Fruit fly (Drosophila melanogaster) whole organism, embryonic: ENCODE measurements around the gene CG15880.

Source experiments
- B-H1 ChIP-seq: fragments of 200-800 bp; sonication (Bioruptor generic); IDR thresholded peaks from 3 replicates; pipeline ENCODE4 v1.3.6; 2022; ENCODE audit warnings: missing biosample characterization, missing genetic modification characterization
- BEAF-32 ChIP-seq: fragments of 200-800 bp; sonication (Bioruptor generic); optimal IDR thresholded peaks from 3 replicates; lab custom pipeline; 2017; ENCODE audit warnings: missing biosample characterization, missing genetic modification characterization, mild to moderate bottlenecking, moderate library complexity, missing genetic modification reagents
- Bteb2 ChIP-seq: fragments of 200-800 bp; sonication (Bioruptor generic); optimal IDR thresholded peaks from 2 replicates; lab custom pipeline; 2016; ENCODE audit warnings: missing biosample characterization, missing genetic modification characterization
- CG10543 ChIP-seq: fragments of 200-800 bp; sonication (Bioruptor generic); optimal IDR thresholded peaks from 3 replicates; lab custom pipeline; 2017; ENCODE audit warnings: missing biosample characterization, mild to moderate bottlenecking, missing genetic modification characterization, moderate library complexity
- CG11504 ChIP-seq: fragments of 200-800 bp; sonication (Bioruptor generic); optimal IDR thresholded peaks from 3 replicates; lab custom pipeline; 2019; ENCODE audit warnings: missing biosample characterization, mild to moderate bottlenecking, missing genetic modification characterization, moderate library complexity
- CG11696 ChIP-seq: fragments of 200-800 bp; sonication (Bioruptor generic); IDR thresholded peaks from 2 replicates; pipeline ENCODE4 v1.3.6; 2022; ENCODE audit warnings: missing biosample characterization, missing genetic modification characterization
- CG12155 ChIP-seq: fragments of 200-800 bp; sonication (Bioruptor generic); optimal IDR thresholded peaks from 3 replicates; lab custom pipeline; 2016; ENCODE audit warnings: missing biosample characterization, missing genetic modification characterization
- CG14710 ChIP-seq: fragments of 200-800 bp; sonication (Bioruptor generic); optimal IDR thresholded peaks from 3 replicates; lab custom pipeline; 2019; ENCODE audit warnings: missing biosample characterization, mild to moderate bottlenecking, missing genetic modification characterization, moderate library complexity
- CG15011 ChIP-seq: fragments of 200-800 bp; sonication (Bioruptor generic); optimal IDR thresholded peaks from 3 replicates; lab custom pipeline; 2018; ENCODE audit warnings: missing biosample characterization, mild to moderate bottlenecking, missing genetic modification characterization
- CG15601 ChIP-seq: fragments of 200-800 bp; sonication (Bioruptor generic); optimal IDR thresholded peaks from 3 replicates; lab custom pipeline; 2019; ENCODE audit warnings: missing biosample characterization, mild to moderate bottlenecking, missing genetic modification characterization, moderate library complexity
- CG18011 ChIP-seq: fragments of 200-800 bp; sonication (Bioruptor generic); optimal IDR thresholded peaks from 2 replicates; lab custom pipeline; 2017; ENCODE audit warnings: missing biosample characterization, missing genetic modification characterization, mild to moderate bottlenecking, moderate library complexity, missing genotype
- CG18619 ChIP-seq: fragments of 200-800 bp; sonication (Bioruptor generic); optimal IDR thresholded peaks from 3 replicates; lab custom pipeline; 2017; ENCODE audit warnings: missing biosample characterization, mild to moderate bottlenecking, missing genetic modification characterization
- CG18764 ChIP-seq: fragments of 200-800 bp; sonication (Bioruptor generic); optimal IDR thresholded peaks from 3 replicates; lab custom pipeline; 2016; ENCODE audit warnings: missing biosample characterization, missing genetic modification characterization
- CG2120 ChIP-seq: fragments of 200-800 bp; sonication (Bioruptor generic); optimal IDR thresholded peaks from 3 replicates; lab custom pipeline; 2016; ENCODE audit warnings: missing biosample characterization, missing genetic modification characterization
- CG30403 ChIP-seq: fragments of 200-800 bp; sonication (Bioruptor generic); optimal IDR thresholded peaks from 3 replicates; lab custom pipeline; 2016; ENCODE audit warnings: missing biosample characterization, missing genetic modification characterization
- CG3065 ChIP-seq: fragments of 200-800 bp; sonication (Bioruptor generic); optimal IDR thresholded peaks from 2 replicates; lab custom pipeline; 2016; ENCODE audit warnings: missing biosample characterization, missing genetic modification characterization
- CG31365 ChIP-seq: fragments of 200-800 bp; sonication (Bioruptor generic); optimal IDR thresholded peaks from 2 replicates; lab custom pipeline; 2018; ENCODE audit warnings: missing biosample characterization, mild to moderate bottlenecking, missing genetic modification characterization
- CG4328 ChIP-seq: fragments of 200-800 bp; sonication (Bioruptor generic); optimal IDR thresholded peaks from 3 replicates; lab custom pipeline; 2017; ENCODE audit warnings: missing biosample characterization, missing genetic modification reagents, missing genetic modification characterization
- CG6791 ChIP-seq: fragments of 200-800 bp; sonication (Bioruptor generic); IDR thresholded peaks from 3 replicates; pipeline ENCODE4 v1.3.6; 2022; ENCODE audit warnings: missing biosample characterization, missing genetic modification characterization; ENCODE audit not compliant: partially characterized antibody
- CG8290 ChIP-seq, 3 experiments: fragments of 200-800 bp; sonication (Bioruptor generic); optimal IDR thresholded peaks; 2 replicates each; lab custom pipeline; 2016 to 2019; ENCODE audit warnings: missing biosample characterization in 3 of 3, missing genetic modification characterization in 3 of 3, mild to moderate bottlenecking in 2 of 3, moderate library complexity in 1 of 3
- CG8359 ChIP-seq: fragments of 200-800 bp; sonication (Bioruptor generic); optimal IDR thresholded peaks from 2 replicates; lab custom pipeline; 2017; ENCODE audit warnings: missing biosample characterization, mild to moderate bottlenecking, missing genetic modification characterization, borderline replicate concordance
- CTCF ChIP-seq: fragments of 200-800 bp; sonication (Bioruptor generic); optimal IDR thresholded peaks from 2 replicates; lab custom pipeline; 2017; ENCODE audit warnings: missing biosample characterization, mild to moderate bottlenecking, missing genetic modification characterization, moderate library complexity
- Drgx ChIP-seq: fragments of 200-800 bp; sonication (Bioruptor generic); IDR thresholded peaks from 2 replicates; pipeline ENCODE4 v1.3.6; 2022; ENCODE audit warnings: missing biosample characterization, missing genetic modification characterization
- Eip74EF ChIP-seq, 2 experiments: fragments of 200-800 bp in 1 of 2; fragments of >200 bp in 1 of 2; sonication (Bioruptor generic) in 1 of 2; optimal IDR thresholded peaks; 2 replicates each; lab custom pipeline; 2017 to 2019; ENCODE audit warnings: missing biosample characterization in 2 of 2, missing genetic modification characterization in 2 of 2, mild to moderate bottlenecking in 1 of 2, moderate library complexity in 1 of 2
- Gug ChIP-seq: fragments of 200-800 bp; sonication (Bioruptor generic); IDR thresholded peaks from 4 replicates; pipeline ENCODE4 v1.3.6; 2022; ENCODE audit warnings: missing biosample characterization, missing genetic modification characterization
- HLHmδ ChIP-seq: fragments of 200-800 bp; sonication (Bioruptor generic); optimal IDR thresholded peaks from 2 replicates; lab custom pipeline; 2018; ENCODE audit warnings: missing biosample characterization, mild to moderate bottlenecking, missing genetic modification characterization, moderate library complexity
- Hey ChIP-seq: fragments of 200-800 bp; sonication (Bioruptor generic); optimal IDR thresholded peaks from 3 replicates; lab custom pipeline; 2018; ENCODE audit warnings: missing biosample characterization, mild to moderate bottlenecking, missing genetic modification characterization
- NC2α ChIP-seq: fragments of 200-800 bp; sonication (Bioruptor generic); optimal IDR thresholded peaks from 2 replicates; lab custom pipeline; 2016; ENCODE audit warnings: missing biosample characterization, missing genetic modification characterization
- Neu2 ChIP-seq: fragments of 200-800 bp; sonication (Bioruptor generic); optimal IDR thresholded peaks from 3 replicates; lab custom pipeline; 2016; ENCODE audit warnings: missing biosample characterization, missing genetic modification characterization, borderline replicate concordance
- Oaz ChIP-seq: fragments of 200-800 bp; sonication (Bioruptor generic); IDR thresholded peaks from 2 replicates; pipeline ENCODE4 v1.3.6; 2022; ENCODE audit warnings: missing biosample characterization, missing genetic modification characterization
- Opbp ChIP-seq: fragments of 200-800 bp; sonication (Bioruptor generic); IDR thresholded peaks from 3 replicates; pipeline ENCODE4 v1.3.6; 2022; ENCODE audit warnings: missing biosample characterization, missing genetic modification characterization; ENCODE audit not compliant: partially characterized antibody
- Tbp ChIP-seq: fragments of >200 bp; optimal IDR thresholded peaks from 2 replicates; lab custom pipeline; 2018; ENCODE audit warnings: missing biosample characterization, missing genetic modification characterization
- ab ChIP-seq: fragments of 200-800 bp; sonication (Bioruptor generic); optimal IDR thresholded peaks from 2 replicates; lab custom pipeline; 2016; ENCODE audit warnings: missing biosample characterization, missing genetic modification characterization
- ap ChIP-seq: fragments of 200-800 bp; sonication (Bioruptor generic); IDR thresholded peaks from 2 replicates; pipeline ENCODE4 v1.3.6; 2022; ENCODE audit warnings: missing biosample characterization, missing genetic modification characterization
- ato ChIP-seq: fragments of 200-800 bp; sonication (Bioruptor generic); IDR thresholded peaks from 2 replicates; pipeline ENCODE4 v1.3.6; 2022; ENCODE audit warnings: missing biosample characterization, missing genetic modification characterization; ENCODE audit not compliant: partially characterized antibody
- crp ChIP-seq, 2 experiments: fragments of 200-800 bp; sonication (Bioruptor generic); optimal IDR thresholded peaks; 2 replicates in 1 of 2; 3 replicates in 1 of 2; lab custom pipeline; 2017; ENCODE audit warnings: missing biosample characterization in 2 of 2, missing genetic modification characterization in 2 of 2, mild to moderate bottlenecking in 1 of 2, moderate library complexity in 1 of 2
- ken ChIP-seq: fragments of 200-800 bp; sonication (Bioruptor generic); IDR thresholded peaks from 3 replicates; pipeline ENCODE4 v1.3.6; 2022; ENCODE audit warnings: missing biosample characterization, missing genetic modification characterization
- lmd ChIP-seq: fragments of 200-800 bp; sonication (Bioruptor generic); IDR thresholded peaks from 2 replicates; pipeline ENCODE4 v1.3.6; 2022; ENCODE audit warnings: missing biosample characterization, missing genetic modification characterization
- nom ChIP-seq: fragments of 200-800 bp; sonication (Bioruptor generic); optimal IDR thresholded peaks from 2 replicates; lab custom pipeline; 2017; ENCODE audit warnings: missing biosample characterization, missing genetic modification characterization, mild to moderate bottlenecking, moderate library complexity, missing genetic modification reagents
- oc ChIP-seq: fragments of 200-800 bp; sonication (Bioruptor generic); optimal IDR thresholded peaks from 2 replicates; lab custom pipeline; 2018; ENCODE audit warnings: missing biosample characterization, mild to moderate bottlenecking, missing genetic modification characterization, moderate library complexity
- otp ChIP-seq: fragments of 200-800 bp; sonication (Bioruptor generic); IDR thresholded peaks from 3 replicates; pipeline ENCODE4, ENCODE4 v1.3.6; 2022; ENCODE audit warnings: missing biosample characterization, missing genetic modification characterization
- prd ChIP-seq, 3 experiments: fragments of >200 bp in 2 of 3; fragments of 200-800 bp in 1 of 3; sonication (Bioruptor generic) in 1 of 3; optimal IDR thresholded peaks in 2 of 3; IDR thresholded peaks in 1 of 3; 2 replicates in 2 of 3; 3 replicates in 1 of 3; pipeline versions ENCODE4 v1.3.6 to Lab custom; 2017 to 2022; ENCODE audit warnings: missing biosample characterization in 1 of 3, missing genetic modification characterization in 1 of 3
- ro ChIP-seq: fragments of 200-800 bp; sonication (Bioruptor generic); IDR thresholded peaks from 2 replicates; pipeline ENCODE4 v1.3.6; 2022; ENCODE audit warnings: missing biosample characterization, missing genetic modification characterization
- sc ChIP-seq, 3 experiments: fragments of >200 bp in 2 of 3; fragments of 200-800 bp in 1 of 3; sonication (Bioruptor generic) in 1 of 3; optimal IDR thresholded peaks; 2 replicates in 2 of 3; 3 replicates in 1 of 3; lab custom pipeline; 2017; ENCODE audit warnings: mild to moderate bottlenecking in 1 of 3, missing biosample characterization in 1 of 3, missing genetic modification characterization in 1 of 3, missing genetic modification reagents in 1 of 3
- schlank ChIP-seq: fragments of 200-800 bp; sonication (Bioruptor generic); optimal IDR thresholded peaks from 2 replicates; lab custom pipeline; 2018; ENCODE audit warnings: missing biosample characterization, mild to moderate bottlenecking, missing genetic modification characterization
- tll ChIP-seq, 2 experiments: fragments of 200-800 bp in 1 of 2; fragments of >200 bp in 1 of 2; sonication (Bioruptor generic) in 1 of 2; optimal IDR thresholded peaks; 2 replicates each; lab custom pipeline; 2017 to 2019; ENCODE audit warnings: missing biosample characterization in 2 of 2, missing genetic modification characterization in 2 of 2, mild to moderate bottlenecking in 1 of 2, moderate library complexity in 1 of 2
- twi ChIP-seq: fragments of 200-800 bp; optimal IDR thresholded peaks from 2 replicates; lab custom pipeline; 2019; ENCODE audit warnings: missing biosample characterization, mild to moderate bottlenecking, missing genetic modification characterization, moderate library complexity
- unpg ChIP-seq: fragments of 200-800 bp; sonication (Bioruptor generic); optimal IDR thresholded peaks from 3 replicates; lab custom pipeline; 2018; ENCODE audit warnings: missing biosample characterization, mild to moderate bottlenecking, missing genetic modification characterization, moderate library complexity
- zf30C ChIP-seq: fragments of 200-800 bp; sonication (Bioruptor generic); optimal IDR thresholded peaks from 3 replicates; lab custom pipeline; 2018; ENCODE audit warnings: missing biosample characterization, mild to moderate bottlenecking, missing genetic modification characterization

The CG15880 gene

DNA sequence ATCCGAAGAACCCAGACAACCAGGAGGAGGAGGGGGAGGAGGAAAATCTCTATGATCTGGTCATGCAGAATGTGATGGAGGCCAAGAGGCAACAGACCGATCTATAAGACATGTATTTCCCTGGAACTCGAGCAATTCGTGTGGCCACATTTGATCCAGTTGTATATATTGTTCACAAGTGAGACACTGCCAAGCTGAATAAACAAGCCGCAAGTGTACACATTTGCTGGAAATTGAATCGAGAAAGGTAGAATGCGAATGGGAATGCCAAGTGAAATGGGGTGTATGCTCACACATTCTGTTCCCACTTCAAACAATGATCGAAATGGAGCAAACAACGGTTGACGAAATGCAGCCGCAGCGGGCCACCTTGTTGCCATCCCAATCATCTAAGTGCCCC, 38.3 kb upstream of the CG15880 start (continued):
- TF ChIP-seq Eip74EF (GFP tag; optimal IDR thresholded peaks at IDR 0.05; lab: Kevin White, UChicago) (no peak), CG8290 (GFP tag; optimal IDR thresholded peaks at IDR 0.05; lab: Kevin White, UChicago) (no peak), CG8290 (tag; optimal IDR thresholded peaks at IDR 0.05; lab: Kevin White, UChicago) (peak in 1 of 2 experiments; percentile 68), ab (no peak), Opbp (GFP tag; lab: Robert Waterston, UW) (no peak), HLHmδ (GFP tag; lab: Kevin White, UChicago) (peak; percentile 74), CG12155 (GFP tag; lab: Kevin White, UChicago) (no peak), CG3065 (GFP tag; lab: Kevin White, UChicago) (no peak), CG11696 (GFP tag; lab: Robert Waterston, UW) (peak; percentile 21; the same call in 1 of the 2 replicates), CG14710 (tag; lab: Kevin White, UChicago) (no peak), Oaz (GFP tag; lab: Robert Waterston, UW) (no peak), Neu2 (no peak), CG18619 (no peak), zf30C (GFP tag; lab: Kevin White, UChicago) (no peak), CG18011 (GFP tag; lab: Kevin White, UChicago) (no peak), Hey (tag; lab: Kevin White, UChicago) (no peak), CG8359 (GFP tag; lab: Kevin White, UChicago) (no peak), CG31365 (tag; lab: Kevin White, UChicago) (peak; percentile 30), prd (optimal IDR thresholded peaks at IDR 0.05; lab: Kevin White, UChicago) (no peak), prd (GFP tag; IDR thresholded peaks at IDR 0.05; lab: Robert Waterston, UW) (no peak), B-H1 (GFP tag; lab: Robert Waterston, UW) (no peak), Bteb2 (no peak), schlank (tag; lab: Kevin White, UChicago) (peak; percentile 54), sc (optimal IDR thresholded peaks at IDR 0.05; lab: Kevin White, UChicago) (no peak), sc (GFP tag; optimal IDR thresholded peaks at IDR 0.05; lab: Kevin White, UChicago) (no peak), CG15601 (tag; lab: Kevin White, UChicago) (peak; percentile 49), CG30403 (GFP tag; lab: Kevin White, UChicago) (no peak), CG6791 (no peak), Gug (GFP tag; lab: Robert Waterston, UW) (no peak), tll (GFP tag; optimal IDR thresholded peaks at IDR 0.05; lab: Kevin White, UChicago) (no peak), unpg (GFP tag; lab: Kevin White, UChicago) (no peak), ro (GFP tag; lab: Robert Waterston, UW) (no peak), crp (GFP tag; optimal IDR thresholded peaks at IDR 0.05; lab: Kevin White, UChicago) (no peak), ap (GFP tag; lab: Robert Waterston, UW) (no peak), otp (GFP tag; lab: Robert Waterston, UW) (0 out of 3 replicates have a peak, but pooled peaks have one; percentile 50), CG10543 (GFP tag; lab: Kevin White, UChicago) (peak; percentile 40), CG2120 (GFP tag; lab: Kevin White, UChicago) (peak; percentile 33), CG15011 (GFP tag; lab: Kevin White, UChicago) (no peak), Tbp (GFP tag; lab: Kevin White, UChicago) (no peak), ken (no peak), lmd (GFP tag; lab: Robert Waterston, UW) (no peak), CTCF (GFP tag; lab: Kevin White, UChicago) (no peak), NC2α (GFP tag; lab: Kevin White, UChicago) (no peak), BEAF-32 (GFP tag; lab: Kevin White, UChicago) (no peak), twi (tag; lab: Kevin White, UChicago) (no peak), oc (tag; lab: Kevin White, UChicago) (peak; percentile 22), Drgx (GFP tag; lab: Robert Waterston, UW) (no peak), ato (GFP tag; lab: Robert Waterston, UW) (no peak), nom (GFP tag; lab: Kevin White, UChicago) (no peak), CG18764 (GFP tag; lab: Kevin White, UChicago) (no peak), CG11504 (tag; lab: Kevin White, UChicago) (no peak), CG4328 (GFP tag; lab: Kevin White, UChicago) (peak; percentile 52)
